Worm (Caenorhabditis elegans) whole organism, young adult: ENCODE measurements around the gene ugt-42.

Source experiments
- B0019.2 ChIP-seq: fragments of 200-800 bp; sonication (Bioruptor generic); conservative IDR thresholded peaks from 2 replicates; pipeline ENCODE4 v1.3.6; 2022; ENCODE audit warnings: missing genetic modification reagents, missing genetic modification characterization, missing compliant biosample characterization
- F22D6.2 ChIP-seq: sonication (generic microtip); optimal IDR thresholded peaks from 2 replicates; lab custom pipeline; 2016; ENCODE audit warnings: mild to moderate bottlenecking, missing genetic modification characterization, missing compliant biosample characterization
- F33H1.4 ChIP-seq: fragments of 200-800 bp; sonication (Bioruptor generic); IDR thresholded peaks from 2 replicates; pipeline ENCODE4 v1.3.6; 2022; ENCODE audit warnings: missing genetic modification reagents, missing genetic modification characterization, missing compliant biosample characterization
- F49E8.2 ChIP-seq: sonication (generic microtip); optimal IDR thresholded peaks from 3 replicates; lab custom pipeline; 2017; ENCODE audit warnings: missing genetic modification characterization, mild to moderate bottlenecking, missing compliant biosample characterization, antibody characterized with exemption, moderate library complexity; ENCODE audit not compliant: insufficient read depth
- F55B11.4 ChIP-seq: sonication (generic microtip); optimal IDR thresholded peaks from 2 replicates; lab custom pipeline; 2016; ENCODE audit warnings: missing compliant biosample characterization, missing genetic modification characterization, borderline replicate concordance; ENCODE audit not compliant: insufficient read depth
- K11D2.4 ChIP-seq: fragments of 200-800 bp; sonication (Bioruptor generic); IDR thresholded peaks from 2 replicates; pipeline ENCODE4 v1.3.6; 2022; ENCODE audit warnings: missing genetic modification reagents, missing genetic modification characterization, missing compliant biosample characterization
- Y53F4B.3 ChIP-seq: fragments of 200-800 bp; sonication (Bioruptor generic); IDR thresholded peaks from 2 replicates; pipeline ENCODE4 v1.3.6; 2022; ENCODE audit warnings: missing genetic modification reagents, missing genetic modification characterization, missing compliant biosample characterization
- Y79H2A.3 ChIP-seq: fragments of 200-800 bp; sonication (Bioruptor generic); conservative IDR thresholded peaks from 2 replicates; pipeline ENCODE4 v1.3.6; 2022; ENCODE audit warnings: missing genetic modification reagents, missing genetic modification characterization, missing compliant biosample characterization
- akir-1 ChIP-seq: fragments of 200-800 bp; sonication (Bioruptor generic); optimal IDR thresholded peaks from 2 replicates; lab custom pipeline; 2018; ENCODE audit warnings: mild to moderate bottlenecking, missing genetic modification characterization, moderate library complexity, missing compliant biosample characterization
- athp-1 ChIP-seq: sonication (generic microtip); optimal IDR thresholded peaks from 2 replicates; lab custom pipeline; 2017; ENCODE audit warnings: mild to moderate bottlenecking, missing genetic modification characterization, missing compliant biosample characterization
- attf-3 ChIP-seq: fragments of 200-800 bp; sonication (Bioruptor generic); conservative IDR thresholded peaks from 2 replicates; pipeline ENCODE4 v1.3.6; 2022; ENCODE audit warnings: missing genetic modification reagents, missing genetic modification characterization, missing compliant biosample characterization
- attf-5 ChIP-seq: fragments of 200-800 bp; sonication (Bioruptor generic); optimal IDR thresholded peaks from 2 replicates; lab custom pipeline; 2018; ENCODE audit warnings: mild to moderate bottlenecking, missing genetic modification characterization, missing compliant biosample characterization
- attf-6 ChIP-seq: fragments of 200-800 bp; sonication (Bioruptor generic); IDR thresholded peaks from 2 replicates; pipeline ENCODE4 v1.3.6; 2022; ENCODE audit warnings: missing genetic modification reagents, missing genetic modification characterization, missing compliant biosample characterization
- ceh-40 ChIP-seq: fragments of 200-800 bp; sonication (Bioruptor generic); IDR thresholded peaks from 2 replicates; pipeline ENCODE4 v1.3.6; 2022; ENCODE audit warnings: missing genetic modification characterization, missing compliant biosample characterization
- ceh-91 ChIP-seq: fragments of 200-800 bp; sonication (Bioruptor generic); IDR thresholded peaks from 2 replicates; pipeline ENCODE4 v1.3.6; 2022; ENCODE audit warnings: missing genetic modification reagents, missing genetic modification characterization, missing compliant biosample characterization
- egl-44 ChIP-seq: fragments of 200-800 bp; sonication (Bioruptor generic); IDR thresholded peaks from 2 replicates; pipeline ENCODE4 v1.3.6; 2022; ENCODE audit warnings: missing genetic modification reagents, missing genetic modification characterization, missing compliant biosample characterization
- egrh-3 ChIP-seq: fragments of 200-800 bp; sonication (Bioruptor generic); IDR thresholded peaks from 2 replicates; pipeline ENCODE4 v1.3.6; 2022; ENCODE audit warnings: missing genetic modification reagents, missing genetic modification characterization, missing compliant biosample characterization
- hmg-1.2 ChIP-seq: fragments of 200-800 bp; sonication (Bioruptor generic); IDR thresholded peaks from 2 replicates; pipeline ENCODE4 v1.3.6; 2022; ENCODE audit warnings: missing genetic modification reagents, missing genetic modification characterization, missing compliant biosample characterization
- hsf-1 ChIP-seq: fragments of 200-800 bp; sonication (Bioruptor generic); IDR thresholded peaks from 2 replicates; pipeline ENCODE4 v1.3.6; 2022; ENCODE audit warnings: missing genetic modification reagents, missing genetic modification characterization, missing compliant biosample characterization
- lin-35 ChIP-seq, 3 experiments: fragments of 150-350 bp in 2 of 3; sonication (generic microtip) in 1 of 3; optimal IDR thresholded peaks; 2 replicates each; lab custom pipeline; 2014 to 2018; ENCODE audit warnings: missing biosample characterization in 3 of 3, missing genetic modification characterization in 3 of 3, missing genetic modification reagents in 3 of 3
- lin-54 ChIP-seq: fragments of 200-800 bp; sonication (Bioruptor generic); optimal IDR thresholded peaks from 2 replicates; lab custom pipeline; 2018; ENCODE audit warnings: mild to moderate bottlenecking, missing genetic modification characterization, missing compliant biosample characterization
- lir-1 ChIP-seq: fragments of 200-800 bp; sonication (Bioruptor generic); conservative IDR thresholded peaks from 2 replicates; pipeline ENCODE4 v1.3.6; 2022; ENCODE audit warnings: missing genetic modification reagents, missing genetic modification characterization, missing compliant biosample characterization
- madf-3 ChIP-seq: fragments of 200-800 bp; sonication (Bioruptor generic); IDR thresholded peaks from 2 replicates; pipeline ENCODE4 v1.3.6; 2022; ENCODE audit warnings: missing genetic modification reagents, missing genetic modification characterization, missing compliant biosample characterization
- mel-28 ChIP-seq: sonication (generic microtip); optimal IDR thresholded peaks from 2 replicates; lab custom pipeline; 2016; ENCODE audit warnings: borderline replicate concordance, mild to moderate bottlenecking, missing genetic modification characterization, missing compliant biosample characterization
- mes-4 ChIP-seq: sonication (generic microtip); optimal IDR thresholded peaks from 2 replicates; lab custom pipeline; 2016; ENCODE audit warnings: missing genotype, missing genetic modification characterization, missing compliant biosample characterization
- mxl-1 ChIP-seq: sonication (generic microtip); optimal IDR thresholded peaks from 2 replicates; lab custom pipeline; 2016; ENCODE audit warnings: missing genetic modification characterization, missing compliant biosample characterization
- nfyb-1 ChIP-seq: fragments of 200-800 bp; sonication (Bioruptor generic); IDR thresholded peaks from 2 replicates; pipeline ENCODE4 v1.3.6; 2022; ENCODE audit warnings: missing genetic modification reagents, missing genetic modification characterization, missing compliant biosample characterization
- nhr-120 ChIP-seq: fragments of 200-800 bp; sonication (Bioruptor generic); IDR thresholded peaks from 2 replicates; pipeline ENCODE4 v1.3.6; 2022; ENCODE audit warnings: missing genetic modification characterization, missing compliant biosample characterization
- nhr-80 ChIP-seq: sonication (generic microtip); optimal IDR thresholded peaks from 2 replicates; lab custom pipeline; 2016; ENCODE audit warnings: missing genetic modification characterization, missing compliant biosample characterization
- repo-1 ChIP-seq: sonication (generic microtip); optimal IDR thresholded peaks from 2 replicates; lab custom pipeline; 2017; ENCODE audit warnings: mild to moderate bottlenecking, missing genetic modification characterization, missing compliant biosample characterization
- tbp1 ChIP-seq: fragments of 200-800 bp; sonication (Bioruptor generic); optimal IDR thresholded peaks from 2 replicates; lab custom pipeline; 2018; ENCODE audit warnings: mild to moderate bottlenecking, missing genetic modification characterization, missing compliant biosample characterization
- tbx-9 ChIP-seq: sonication (generic microtip); optimal IDR thresholded peaks from 2 replicates; lab custom pipeline; 2016; ENCODE audit warnings: borderline replicate concordance, missing genetic modification characterization, inconsistent platforms, missing compliant biosample characterization
- zfh-2 ChIP-seq: fragments of 200-800 bp; sonication (Bioruptor generic); conservative IDR thresholded peaks from 2 replicates; pipeline ENCODE4 v1.3.6; 2022; ENCODE audit warnings: missing genetic modification reagents, missing genetic modification characterization, missing compliant biosample characterization
- ztf-28 ChIP-seq: fragments of 200-800 bp; sonication (Bioruptor generic); IDR thresholded peaks from 2 replicates; pipeline ENCODE4 v1.3.6; 2022; ENCODE audit warnings: missing genetic modification reagents, missing genetic modification characterization, missing compliant biosample characterization

ugt-42 gene

ce11 chrV:657678-658077 lies 10.7 kb downstream of the ugt-42 start, which contains the start of gene srh-246:
Gene srh-246 (minus strand): TSS chrV:657778.
- TF ChIP-seq athp-1 (no peak), lin-35 (GFP tag; optimal IDR thresholded peaks at IDR 0.05; lab: Kevin White, UChicago) (no peak)

- peak; percentile 92 for TF ChIP-seq egrh-3
- TF ChIP-seq Y53F4B.3: peak; percentile 99; the same call in 1 of the 2 replicates
- TF ChIP-seq madf-3 (GFP tag; lab: Robert Waterston, UW): peak; percentile 74; the same call in 1 of the 2 replicates
- TF ChIP-seq hsf-1 (GFP tag; lab: Robert Waterston, UW): 0 out of 2 replicates have a peak, but pooled peaks have one; percentile 35
- TF ChIP-seq ceh-91: peak; percentile 44; the same call in 1 of the 2 replicates
These were observed 11.2 kb downstream of the ugt-42 start for ce11 chrV:658140-658539.

- no peak for TF ChIP-seq attf-6 (GFP tag; lab: Robert Waterston, UW)
- TF ChIP-seq F49E8.2: no peak
- no peak for TF ChIP-seq mxl-1 (tag; lab: Kevin White, UChicago)
- no peak for TF ChIP-seq lin-54
- TF ChIP-seq ceh-40 (GFP tag; lab: Robert Waterston, UW): no peak
- no peak for TF ChIP-seq mes-4 (tag; lab: Kevin White, UChicago)
- TF ChIP-seq mel-28: no peak
- TF ChIP-seq F55B11.4 (tag; lab: Kevin White, UChicago): no peak
- no peak for TF ChIP-seq K11D2.4
- TF ChIP-seq nhr-120 (GFP tag; lab: Robert Waterston, UW): no peak
- TF ChIP-seq hsf-1 (GFP tag; lab: Robert Waterston, UW): no peak
- TF ChIP-seq lir-1 (GFP tag; lab: Robert Waterston, UW): no peak
- TF ChIP-seq B0019.2 (GFP tag; lab: Robert Waterston, UW): no peak
- TF ChIP-seq repo-1: no peak
- TF ChIP-seq attf-3 (GFP tag; lab: Robert Waterston, UW): no peak
These were observed 13.2 kb downstream of the ugt-42 start, which contains the start of gene F31F4.17 for ce11 chrV:660210-660609. Gene F31F4.17 (minus strand): TSS chrV:660310.

DNA sequence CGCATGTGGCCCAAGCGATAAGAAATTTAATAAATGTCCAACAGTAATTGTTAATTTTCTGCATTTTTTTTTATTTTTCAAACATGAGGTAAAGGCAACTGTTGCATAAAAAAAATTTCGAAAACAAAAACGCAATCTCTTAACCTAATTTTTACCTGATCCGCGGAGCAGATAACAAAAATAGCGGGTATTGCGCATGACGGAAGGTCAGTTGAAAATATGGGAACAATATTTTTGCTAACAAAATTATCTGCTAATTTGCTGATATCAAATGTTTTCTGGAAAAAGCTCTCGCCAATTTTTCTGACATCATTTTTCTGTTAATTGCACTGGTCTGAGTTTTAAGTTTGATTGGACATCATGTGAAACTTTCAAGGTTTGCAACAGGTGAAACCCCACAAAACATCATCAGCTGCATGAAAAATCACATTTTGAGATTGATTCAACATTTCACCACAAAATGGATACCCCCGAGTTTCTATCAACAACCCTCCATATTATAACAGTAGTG lies 17.4 kb downstream of the ugt-42 start, which contains the start of the genes F31F4.11 and srh-266:
F31F4.11 (minus strand) TSS at position 101 of the 511 bp plus-strand sequence.
srh-266 (plus strand) TSS at position 461 of the 511 bp plus-strand sequence.
- no peak for TF ChIP-seq ztf-28 (GFP tag; lab: Robert Waterston, UW)
- TF ChIP-seq egl-44 (GFP tag; lab: Robert Waterston, UW): no peak
- TF ChIP-seq zfh-2 (GFP tag; lab: Robert Waterston, UW): no peak

DNA sequence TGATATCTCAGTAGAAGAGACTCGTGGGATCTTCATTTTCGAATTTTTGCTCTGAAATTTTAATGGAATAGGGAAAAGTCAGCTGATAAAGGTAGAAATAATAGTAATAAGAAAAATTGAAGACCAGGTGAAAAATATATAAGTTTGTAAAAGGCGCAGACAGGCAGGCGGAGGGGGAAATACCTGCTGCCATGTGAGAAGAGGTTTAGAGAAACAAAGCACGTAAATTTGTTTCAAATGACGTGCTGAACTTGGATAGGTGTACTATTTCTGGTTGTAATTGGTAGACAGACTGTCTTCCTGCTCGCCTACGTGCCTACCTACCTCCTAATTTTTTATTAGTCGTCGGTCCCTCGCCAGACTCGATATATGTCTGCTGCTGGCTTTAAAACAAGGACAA lies 20.5 kb downstream of the ugt-42 start, which contains the start of gene nhr-180:
nhr-180 (minus strand) TSS at position 52 of the 400 bp plus-strand sequence.
- peak; percentile 58 for TF ChIP-seq nhr-80
- no peak for TF ChIP-seq F33H1.4 (GFP tag; lab: Robert Waterston, UW)
- peak; percentile 23 for TF ChIP-seq attf-5
- TF ChIP-seq hmg-1.2 (GFP tag; lab: Robert Waterston, UW): peak; percentile 47; the same call in 1 of the 2 replicates

DNA sequence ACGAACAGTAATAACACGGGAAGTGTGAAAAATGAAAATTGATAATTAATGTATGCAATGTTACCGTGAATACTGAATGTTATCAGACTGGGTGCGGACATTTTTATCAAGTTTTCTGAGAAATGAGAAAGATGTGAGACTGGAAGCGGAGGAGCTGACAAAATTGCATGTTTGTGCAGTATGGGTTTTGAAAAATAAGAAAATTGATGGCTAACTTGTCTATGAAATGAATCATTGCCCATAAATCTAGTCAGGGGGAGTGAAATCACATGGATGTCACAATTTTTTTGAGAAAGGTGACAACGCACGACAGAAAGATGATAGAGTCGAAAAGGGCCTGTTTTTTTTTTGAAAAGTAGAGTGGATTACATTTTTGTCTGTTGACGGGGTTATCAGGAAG lies 24.4 kb downstream of the ugt-42 start, which contains the start of gene sru-24:
sru-24 (minus strand) TSS at position 101 of the 400 bp plus-strand sequence.
- TF ChIP-seq Y79H2A.3 (GFP tag; lab: Robert Waterston, UW) (no peak), tbp1 (GFP tag; lab: Kevin White, UChicago) (no peak), akir-1 (no peak), tbx-9 (tag; lab: Kevin White, UChicago) (no peak), F22D6.2 (tag; lab: Kevin White, UChicago) (no peak), K11D2.4 (no peak), nfyb-1 (GFP tag; lab: Robert Waterston, UW) (no peak)
